Worm (Caenorhabditis elegans): ENCODE data around the gene F40A3.1.

- TF ChIP-seq ama-1 (optimal IDR thresholded peaks at IDR 0.05): no peak
- no peak for TF ChIP-seq nhr-77 (tag; optimal IDR thresholded peaks at IDR 0.05)
- TF ChIP-seq unc-62 (GFP tag; optimal IDR thresholded peaks at IDR 0.05): no peak
Observed at ce11 chrV:7908431-7908830, 17.1 kb downstream of the F40A3.1 start.
